Worm (Caenorhabditis elegans) whole organism, mixed stage, embryonic: Measurements from ENCODE around the gene Y56A3A.28.

Experiments used
- blmp-1 ChIP-seq: fragments of 150-350 bp; optimal IDR thresholded peaks from 2 replicates; lab custom pipeline; 2014; ENCODE audit warnings: missing biosample characterization, missing genetic modification characterization
- ces-1 ChIP-seq: fragments of 150-350 bp; optimal IDR thresholded peaks from 2 replicates; lab custom pipeline; 2014; ENCODE audit warnings: missing biosample characterization, missing genetic modification reagents, missing genetic modification characterization
- elt-3 ChIP-seq: fragments of 150-350 bp; optimal IDR thresholded peaks from 2 replicates; lab custom pipeline; 2014; ENCODE audit warnings: missing biosample characterization, missing genetic modification characterization
- lin-13 ChIP-seq: fragments of 150-350 bp; optimal IDR thresholded peaks from 2 replicates; lab custom pipeline; 2014; ENCODE audit warnings: missing biosample characterization, missing genetic modification characterization
- mab-5 ChIP-seq: fragments of 150-350 bp; optimal IDR thresholded peaks from 2 replicates; lab custom pipeline; 2014; ENCODE audit warnings: missing biosample characterization, missing genetic modification characterization
- mep-1 ChIP-seq: fragments of 150-350 bp; optimal IDR thresholded peaks from 2 replicates; lab custom pipeline; 2017; ENCODE audit warnings: missing biosample characterization, missing genetic modification reagents, missing genetic modification characterization, inconsistent platforms
- nhr-12 ChIP-seq: fragments of 150-350 bp; optimal IDR thresholded peaks from 2 replicates; lab custom pipeline; 2014; ENCODE audit warnings: missing biosample characterization, missing genetic modification characterization
- nhr-237 ChIP-seq: fragments of 150-350 bp; optimal IDR thresholded peaks from 2 replicates; lab custom pipeline; 2014; ENCODE audit warnings: missing biosample characterization, missing genetic modification characterization
- snpc-4 ChIP-seq: fragments of 150-350 bp; optimal IDR thresholded peaks from 2 replicates; lab custom pipeline; 2014; ENCODE audit warnings: missing biosample characterization, missing genetic modification characterization
- unc-39 ChIP-seq: fragments of 150-350 bp; optimal IDR thresholded peaks from 2 replicates; lab custom pipeline; 2014; ENCODE audit warnings: missing biosample characterization, missing genetic modification characterization
- unc-62 ChIP-seq: fragments of 150-350 bp; optimal IDR thresholded peaks from 2 replicates; lab custom pipeline; 2014; ENCODE audit warnings: missing biosample characterization, missing genetic modification reagents, missing genetic modification characterization

DNA sequence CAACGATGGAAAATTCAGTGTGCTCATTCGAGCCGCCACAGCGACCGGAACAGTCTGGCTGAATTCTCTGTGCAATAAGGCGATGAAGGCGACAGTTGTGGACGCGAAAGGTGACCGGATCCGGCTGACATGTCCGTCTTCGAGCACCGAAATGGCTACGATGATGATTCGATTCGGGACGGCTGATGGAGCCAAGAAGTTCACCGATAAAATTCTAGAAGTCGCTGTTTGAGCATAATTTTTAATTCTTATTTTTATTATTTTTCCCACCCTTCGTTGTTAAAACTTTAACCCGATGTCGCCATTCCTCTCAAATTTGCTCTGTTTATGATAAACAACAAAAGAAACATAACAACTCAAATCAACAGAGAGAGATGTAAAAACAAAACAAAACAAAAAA is 53.6 kb downstream of the Y56A3A.28 start:
- no peak for TF ChIP-seq mep-1 (tag; lab: Kevin White, UChicago)
- TF ChIP-seq mab-5 (tag; lab: Kevin White, UChicago) = no peak
- TF ChIP-seq unc-39 (tag; lab: Kevin White, UChicago) = no peak
- TF ChIP-seq unc-62 (GFP tag; lab: Kevin White, UChicago) = no peak
- TF ChIP-seq lin-13 = no peak
- TF ChIP-seq nhr-12 (tag; lab: Kevin White, UChicago) = no peak
- TF ChIP-seq ces-1 (GFP tag; lab: Kevin White, UChicago) = no peak
- TF ChIP-seq snpc-4 = no peak
- TF ChIP-seq elt-3 (tag; lab: Kevin White, UChicago) = no peak
- TF ChIP-seq nhr-237 (tag; lab: Kevin White, UChicago) = no peak
- no peak for TF ChIP-seq blmp-1 (tag; lab: Kevin White, UChicago)
